Fruit fly (Drosophila melanogaster): ENCODE data around the gene MFS3.

MFS3 gene

dm6 chr2L:1128932-1129887 lies 13.8 kb upstream of the MFS3 start, which contains the start of the genes Pino and TBC1D23 (continued):
- TF ChIP-seq CG7271 (tag; optimal IDR thresholded peaks at IDR 0.05) (no peak), CG12219 (GFP tag; optimal IDR thresholded peaks at IDR 0.05) (no peak), prd (optimal IDR thresholded peaks at IDR 0.05) (no peak), prd (GFP tag; IDR thresholded peaks at IDR 0.05) (peak; percentile 85), CG9876 (GFP tag; optimal IDR thresholded peaks at IDR 0.05) (no peak), bsh (GFP tag; optimal IDR thresholded peaks at IDR 0.05) (peak in 1 of 2 experiments; percentile 65), mirr (GFP tag; optimal IDR thresholded peaks at IDR 0.05) (no peak), CG15514 (GFP tag; optimal IDR thresholded peaks at IDR 0.05) (peak; percentile 79), scrt (GFP tag; optimal IDR thresholded peaks at IDR 0.05) (peak; percentile 48), Pdp1 (GFP tag; optimal IDR thresholded peaks at IDR 0.05) (peak; percentile 26 to 41), en (GFP tag; optimal IDR thresholded peaks at IDR 0.05) (no peak), crp (GFP tag; optimal IDR thresholded peaks at IDR 0.05) (no peak), Rx (GFP tag; IDR thresholded peaks at IDR 0.05) (peak; percentile 44; the same call in 1 of the 2 replicates), CG13775 (GFP tag; optimal IDR thresholded peaks at IDR 0.05) (peak; percentile 75), sima (GFP tag; optimal IDR thresholded peaks at IDR 0.05) (no peak), Blimp-1 (GFP tag; optimal IDR thresholded peaks at IDR 0.05) (peak; percentile 53), zfh2 (GFP tag; optimal IDR thresholded peaks at IDR 0.05) (peak; percentile 69), Lpt (GFP tag; optimal IDR thresholded peaks at IDR 0.05) (no peak), ap (GFP tag; IDR thresholded peaks at IDR 0.05) (no peak), CG2678 (tag; optimal IDR thresholded peaks at IDR 0.05) (peak; percentile 78), CG31365 (tag; optimal IDR thresholded peaks at IDR 0.05) (no peak), zfh1 (GFP tag; IDR thresholded peaks at IDR 0.05) (peak; percentile 65; the same call in 2 of the 3 replicates), Meics (GFP tag; optimal IDR thresholded peaks at IDR 0.05) (peak; percentile 64), Sox102F (GFP tag; optimal IDR thresholded peaks at IDR 0.05) (peak; percentile 72), Dbx (GFP tag; IDR thresholded peaks at IDR 0.05) (peak; percentile 84), Stat92E (GFP tag; optimal IDR thresholded peaks at IDR 0.05) (no peak), crc (GFP tag; optimal IDR thresholded peaks at IDR 0.05) (no peak), gsb (GFP tag; IDR thresholded peaks at IDR 0.05) (no peak), otp (GFP tag; IDR thresholded peaks at IDR 0.05) (no peak), CG7786 (GFP tag; optimal IDR thresholded peaks at IDR 0.05) (peak; percentile 24), YL-1 (GFP tag; optimal IDR thresholded peaks at IDR 0.05) (peak; percentile 25), CG11560 (tag; IDR thresholded peaks at IDR 0.05) (peak; percentile 91), CG4424 (GFP tag; optimal IDR thresholded peaks at IDR 0.05) (peak; percentile 64), corto (GFP tag; optimal IDR thresholded peaks at IDR 0.05) (peak; percentile 32), HmgD (GFP tag; optimal IDR thresholded peaks at IDR 0.05) (no peak), CG31224 (GFP tag; IDR thresholded peaks at IDR 0.05) (peak; percentile 61), CTCF (GFP tag; optimal IDR thresholded peaks at IDR 0.05) (no peak), CG13894 (tag; optimal IDR thresholded peaks at IDR 0.05) (peak; percentile 37), wek (GFP tag; optimal IDR thresholded peaks at IDR 0.05) (no peak), CG14667 (GFP tag; IDR thresholded peaks at IDR 0.05) (peak; percentile 58), dmrt11E (tag; optimal IDR thresholded peaks at IDR 0.05) (peak; percentile 74), klu (GFP tag; IDR thresholded peaks at IDR 0.05) (peak; percentile 62; the same call in 1 of the 2 replicates), Hsf (GFP tag; optimal IDR thresholded peaks at IDR 0.05) (peak; percentile 36), Dfd (GFP tag; optimal IDR thresholded peaks at IDR 0.05) (no peak), nerfin-1 (tag; optimal IDR thresholded peaks at IDR 0.05) (peak; percentile 46), CG4404 (GFP tag; IDR thresholded peaks at IDR 0.05) (peak; percentile 63), CG1529 (GFP tag; optimal IDR thresholded peaks at IDR 0.05) (peak; percentile 30), CG8290 (GFP tag; optimal IDR thresholded peaks at IDR 0.05) (no peak), CG8290 (tag; optimal IDR thresholded peaks at IDR 0.05) (peak in 1 of 2 experiments; percentile 58)
